Fruit fly (Drosophila melanogaster) whole organism, embryonic: ENCODE measurements around the gene PlexA.

ENCODE experiments used
- Atf6 ChIP-seq: fragments of 200-800 bp; sonication (Bioruptor generic); IDR thresholded peaks from 2 replicates; pipeline ENCODE4 v1.3.6; 2022; ENCODE audit warnings: missing biosample characterization, missing genetic modification characterization
- B-H2 ChIP-seq: fragments of 200-800 bp; sonication (Bioruptor generic); optimal IDR thresholded peaks from 2 replicates; lab custom pipeline; 2018; ENCODE audit warnings: missing biosample characterization, mild to moderate bottlenecking, missing genetic modification characterization
- Bgb ChIP-seq: fragments of 200-800 bp; sonication (Bioruptor generic); IDR thresholded peaks from 2 replicates; pipeline ENCODE4 v1.3.6; 2022; ENCODE audit warnings: missing biosample characterization, missing genetic modification characterization; ENCODE audit not compliant: partially characterized antibody
- CG10321 ChIP-seq: fragments of 200-800 bp; sonication (Bioruptor generic); IDR thresholded peaks from 2 replicates; pipeline ENCODE4 v1.3.6; 2022; ENCODE audit warnings: missing biosample characterization, missing genetic modification characterization
- CG11696 ChIP-seq: fragments of 200-800 bp; sonication (Bioruptor generic); IDR thresholded peaks from 2 replicates; pipeline ENCODE4 v1.3.6; 2022; ENCODE audit warnings: missing biosample characterization, missing genetic modification characterization
- CG12236 ChIP-seq: fragments of 200-800 bp; sonication (Bioruptor generic); optimal IDR thresholded peaks from 2 replicates; lab custom pipeline; 2016; ENCODE audit warnings: missing biosample characterization, missing genetic modification characterization
- CG12299 ChIP-seq: fragments of 200-800 bp; sonication (Bioruptor generic); optimal IDR thresholded peaks from 2 replicates; lab custom pipeline; 2018; ENCODE audit warnings: missing biosample characterization, mild to moderate bottlenecking, missing genetic modification characterization
- CG1233 ChIP-seq: fragments of 200-800 bp; sonication (Bioruptor generic); optimal IDR thresholded peaks from 4 replicates; lab custom pipeline; 2018; ENCODE audit warnings: missing biosample characterization, mild to moderate bottlenecking, missing genetic modification characterization
- CG1603 ChIP-seq: fragments of 200-800 bp; sonication (Bioruptor generic); optimal IDR thresholded peaks from 2 replicates; lab custom pipeline; 2019; ENCODE audit warnings: missing biosample characterization, mild to moderate bottlenecking, missing genetic modification characterization, moderate library complexity
- CG1647 ChIP-seq: fragments of 200-800 bp; sonication (Bioruptor generic); optimal IDR thresholded peaks from 3 replicates; lab custom pipeline; 2016; ENCODE audit warnings: missing biosample characterization, missing genetic modification characterization
- CG16863 ChIP-seq: fragments of 200-800 bp; sonication (Bioruptor generic); optimal IDR thresholded peaks from 3 replicates; lab custom pipeline; 2016; ENCODE audit warnings: missing biosample characterization, missing genetic modification characterization
- CG17385 ChIP-seq: fragments of 200-800 bp; sonication (Bioruptor generic); optimal IDR thresholded peaks from 3 replicates; lab custom pipeline; 2018; ENCODE audit warnings: missing biosample characterization, mild to moderate bottlenecking, missing genetic modification characterization
- CG17912 ChIP-seq: fragments of 200-800 bp; sonication (Bioruptor generic); optimal IDR thresholded peaks from 2 replicates; lab custom pipeline; 2018; ENCODE audit warnings: missing biosample characterization, mild to moderate bottlenecking, missing genetic modification characterization
- CG1832 ChIP-seq: fragments of 200-800 bp; sonication (Bioruptor generic); optimal IDR thresholded peaks from 2 replicates; lab custom pipeline; 2017; ENCODE audit warnings: missing biosample characterization, mild to moderate bottlenecking, missing genetic modification characterization, inconsistent platforms
- CG2199 ChIP-seq: fragments of 200-800 bp; sonication (Bioruptor generic); IDR thresholded peaks from 3 replicates; pipeline ENCODE4 v1.3.6; 2022; ENCODE audit warnings: missing biosample characterization, missing genetic modification characterization
- CG2712 ChIP-seq: fragments of 200-800 bp; optimal IDR thresholded peaks from 3 replicates; lab custom pipeline; 2019; ENCODE audit warnings: missing biosample characterization, mild to moderate bottlenecking, missing genetic modification characterization, moderate library complexity
- CG31441 ChIP-seq: fragments of 200-800 bp; sonication (Bioruptor generic); IDR thresholded peaks from 2 replicates; pipeline ENCODE4 v1.3.6; 2022; ENCODE audit warnings: missing biosample characterization, missing genetic modification characterization
- CG32532 ChIP-seq: fragments of 200-800 bp; sonication (Bioruptor generic); IDR thresholded peaks from 2 replicates; pipeline ENCODE4 v1.3.6; 2022; ENCODE audit warnings: missing biosample characterization, missing genetic modification characterization
- CG33557 ChIP-seq: fragments of 200-800 bp; sonication (Bioruptor generic); optimal IDR thresholded peaks from 2 replicates; lab custom pipeline; 2019; ENCODE audit warnings: missing biosample characterization, mild to moderate bottlenecking, missing genetic modification characterization, moderate library complexity
- CG4360 ChIP-seq: fragments of 200-800 bp; sonication (Bioruptor generic); IDR thresholded peaks from 2 replicates; pipeline ENCODE4 v1.3.6; 2022; ENCODE audit warnings: missing biosample characterization, missing genetic modification characterization
- CG5180 ChIP-seq: fragments of 200-800 bp; sonication (Bioruptor generic); optimal IDR thresholded peaks from 3 replicates; lab custom pipeline; 2017; ENCODE audit warnings: missing biosample characterization, missing genetic modification characterization, mild to moderate bottlenecking, moderate library complexity, missing genetic modification reagents
- CG7271 ChIP-seq: fragments of 200-800 bp; sonication (Bioruptor generic); optimal IDR thresholded peaks from 2 replicates; lab custom pipeline; 2018; ENCODE audit warnings: missing biosample characterization, mild to moderate bottlenecking, missing genetic modification characterization, moderate library complexity
- CG7963 ChIP-seq: fragments of 200-800 bp; sonication (Bioruptor generic); IDR thresholded peaks from 3 replicates; pipeline ENCODE4 v1.3.6; 2022; ENCODE audit warnings: missing biosample characterization, missing genetic modification characterization; ENCODE audit not compliant: partially characterized antibody
- CG8924 ChIP-seq: fragments of 200-800 bp; optimal IDR thresholded peaks from 3 replicates; lab custom pipeline; 2019; ENCODE audit warnings: missing biosample characterization, mild to moderate bottlenecking, missing genetic modification characterization, moderate library complexity
- CG9817 ChIP-seq: fragments of 200-800 bp; sonication (Bioruptor generic); optimal IDR thresholded peaks from 2 replicates; lab custom pipeline; 2018; ENCODE audit warnings: missing biosample characterization, mild to moderate bottlenecking, missing genetic modification characterization, moderate library complexity
- CoRest ChIP-seq: fragments of 200-800 bp; sonication (Bioruptor generic); optimal IDR thresholded peaks from 3 replicates; lab custom pipeline; 2018; ENCODE audit warnings: missing biosample characterization, mild to moderate bottlenecking, missing genetic modification characterization, moderate library complexity
- D19A ChIP-seq: fragments of 200-800 bp; optimal IDR thresholded peaks from 3 replicates; lab custom pipeline; 2019; ENCODE audit warnings: missing biosample characterization, mild to moderate bottlenecking, missing genetic modification characterization, moderate library complexity
- Dll ChIP-seq: fragments of 200-800 bp; sonication (Bioruptor generic); IDR thresholded peaks from 4 replicates; pipeline ENCODE4 v1.3.6; 2022; ENCODE audit warnings: missing biosample characterization, missing genetic modification characterization; ENCODE audit not compliant: partially characterized antibody
- HmgZ ChIP-seq: fragments of 200-800 bp; sonication (Bioruptor generic); optimal IDR thresholded peaks from 2 replicates; lab custom pipeline; 2018; ENCODE audit warnings: missing biosample characterization, mild to moderate bottlenecking, missing genetic modification characterization
- MBD-R2 ChIP-seq: fragments of 200-800 bp; sonication (Bioruptor generic); IDR thresholded peaks from 2 replicates; pipeline ENCODE4 v1.3.6; 2022; ENCODE audit warnings: missing biosample characterization, missing genetic modification characterization
- Nf-YC ChIP-seq: fragments of 200-800 bp; optimal IDR thresholded peaks from 3 replicates; lab custom pipeline; 2019; ENCODE audit warnings: missing biosample characterization, mild to moderate bottlenecking, missing genetic modification characterization, moderate library complexity
- Pdp1 ChIP-seq, 2 experiments: fragments of 200-800 bp; sonication (Bioruptor generic); optimal IDR thresholded peaks; 3 replicates each; lab custom pipeline; 2016; ENCODE audit warnings: missing biosample characterization in 2 of 2, missing genetic modification characterization in 2 of 2, mild to moderate bottlenecking in 1 of 2, moderate library complexity in 1 of 2
- Side ChIP-seq: fragments of 200-800 bp; sonication (Bioruptor generic); optimal IDR thresholded peaks from 2 replicates; lab custom pipeline; 2016; ENCODE audit warnings: missing biosample characterization, missing genetic modification characterization
- Sry-δ ChIP-seq: fragments of 200-800 bp; sonication (Bioruptor generic); optimal IDR thresholded peaks from 2 replicates; lab custom pipeline; 2016; ENCODE audit warnings: missing biosample characterization, missing genetic modification characterization
- Trl ChIP-seq, 3 experiments: fragments of >200 bp in 2 of 3; fragments of 200-800 bp in 1 of 3; sonication (Bioruptor generic) in 1 of 3; optimal IDR thresholded peaks; 2 replicates in 1 of 3; 3 replicates in 2 of 3; lab custom pipeline; 2016 to 2017; ENCODE audit warnings: missing biosample characterization in 1 of 3, missing genetic modification characterization in 1 of 3
- amos ChIP-seq: fragments of 200-800 bp; sonication (Bioruptor generic); IDR thresholded peaks from 2 replicates; pipeline ENCODE4 v1.3.6; 2022; ENCODE audit warnings: missing biosample characterization, missing genetic modification characterization; ENCODE audit not compliant: partially characterized antibody
- cad ChIP-seq: fragments of >200 bp; optimal IDR thresholded peaks from 2 replicates; lab custom pipeline; 2017; ENCODE audit warnings: missing biosample characterization, missing genetic modification characterization
- chif ChIP-seq, 2 experiments: fragments of 200-800 bp; sonication (Bioruptor generic); optimal IDR thresholded peaks; 3 replicates each; lab custom pipeline; 2016; ENCODE audit warnings: missing biosample characterization in 2 of 2, missing genetic modification characterization in 2 of 2
- dmrt11E ChIP-seq: fragments of 200-800 bp; sonication (Bioruptor generic); optimal IDR thresholded peaks from 3 replicates; lab custom pipeline; 2018; ENCODE audit warnings: missing biosample characterization, mild to moderate bottlenecking, missing genetic modification characterization, moderate library complexity
- ewg ChIP-seq: fragments of 200-800 bp; sonication (Bioruptor generic); optimal IDR thresholded peaks from 3 replicates; lab custom pipeline; 2017; ENCODE audit warnings: mild to moderate bottlenecking, missing biosample characterization, missing genetic modification reagents, missing genetic modification characterization
- jing ChIP-seq: fragments of 200-800 bp; sonication (Bioruptor generic); optimal IDR thresholded peaks from 2 replicates; lab custom pipeline; 2018; ENCODE audit warnings: missing biosample characterization, mild to moderate bottlenecking, missing genetic modification characterization
- maf-S ChIP-seq: fragments of 200-800 bp; sonication (Bioruptor generic); optimal IDR thresholded peaks from 2 replicates; lab custom pipeline; 2016; ENCODE audit warnings: missing biosample characterization, missing genetic modification characterization
- mld ChIP-seq: fragments of 200-800 bp; sonication (Bioruptor generic); IDR thresholded peaks from 3 replicates; pipeline ENCODE4 v1.3.6; 2022; ENCODE audit warnings: missing biosample characterization, missing genetic modification characterization; ENCODE audit not compliant: partially characterized antibody
- pum ChIP-seq: fragments of 200-800 bp; sonication (Bioruptor generic); optimal IDR thresholded peaks from 2 replicates; lab custom pipeline; 2016; ENCODE audit warnings: missing biosample characterization, missing genetic modification characterization
- sens ChIP-seq: fragments of 200-800 bp; sonication (Bioruptor generic); peaks from one replicate; lab custom pipeline; 2016; ENCODE audit warnings: missing biosample characterization, missing genetic modification characterization
- tll ChIP-seq, 2 experiments: fragments of 200-800 bp in 1 of 2; fragments of >200 bp in 1 of 2; sonication (Bioruptor generic) in 1 of 2; optimal IDR thresholded peaks; 2 replicates each; lab custom pipeline; 2017 to 2019; ENCODE audit warnings: missing biosample characterization in 2 of 2, missing genetic modification characterization in 2 of 2, mild to moderate bottlenecking in 1 of 2, moderate library complexity in 1 of 2
- twi ChIP-seq: fragments of 200-800 bp; optimal IDR thresholded peaks from 2 replicates; lab custom pipeline; 2019; ENCODE audit warnings: missing biosample characterization, mild to moderate bottlenecking, missing genetic modification characterization, moderate library complexity

Gene PlexA

DNA sequence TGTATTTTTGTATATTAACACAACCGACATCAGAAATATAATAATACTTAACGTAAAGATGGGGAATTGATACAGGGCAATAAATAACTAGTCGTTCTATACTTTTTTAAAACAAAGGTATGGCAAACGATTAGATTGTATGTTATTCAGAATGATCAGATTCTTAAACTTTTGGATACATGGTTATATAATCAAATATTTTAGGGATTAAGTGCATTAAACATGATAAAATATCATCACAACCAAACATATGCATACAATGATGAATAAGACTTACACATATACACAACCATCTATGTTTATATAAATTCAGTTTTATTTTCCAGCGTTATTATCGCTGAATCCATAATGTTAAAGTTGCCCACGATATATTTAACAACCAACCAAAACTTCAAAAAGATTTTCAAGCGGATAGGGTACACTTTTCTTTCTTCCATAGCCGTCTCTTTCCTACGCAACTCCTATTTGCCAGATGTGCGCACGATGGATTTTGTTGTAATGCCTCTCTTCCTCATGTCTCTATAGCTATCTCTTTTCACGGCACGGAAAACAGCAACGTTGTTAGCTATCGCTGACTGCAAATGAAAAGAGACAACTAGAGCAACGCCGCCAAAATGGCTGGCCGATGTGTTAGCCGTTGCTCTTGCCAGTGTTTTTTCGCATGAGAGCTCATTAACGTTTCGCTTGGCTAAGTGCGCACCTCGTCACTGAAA is 37.7 kb downstream of the PlexA start, which contains the start of gene toy (continued):
- TF ChIP-seq tll (GFP tag; optimal IDR thresholded peaks at IDR 0.05; lab: Kevin White, UChicago) (peak in 1 of 2 experiments; percentile 76), CG32532 (no peak), twi (tag; lab: Kevin White, UChicago) (peak; percentile 43), CG8924 (peak; percentile 67), Atf6 (GFP tag; lab: Robert Waterston, UW) (no peak), Side (GFP tag; lab: Kevin White, UChicago) (no peak), CoRest (tag; lab: Kevin White, UChicago) (peak; percentile 83), cad (GFP tag; lab: Kevin White, UChicago) (peak; percentile 50), CG17912 (GFP tag; lab: Kevin White, UChicago) (peak; percentile 64), amos (GFP tag; lab: Robert Waterston, UW) (0 out of 2 replicates have a peak, but pooled peaks have one; percentile 22), CG1603 (tag; lab: Kevin White, UChicago) (peak; percentile 17), HmgZ (peak; percentile 41), CG11696 (no peak), CG1832 (GFP tag; lab: Kevin White, UChicago) (peak; percentile 95), CG2199 (GFP tag; lab: Robert Waterston, UW) (peak; percentile 97), CG1233 (GFP tag; lab: Kevin White, UChicago) (no peak), CG2712 (tag; lab: Kevin White, UChicago) (no peak), jing (GFP tag; lab: Kevin White, UChicago) (peak; percentile 80), CG7271 (tag; lab: Kevin White, UChicago) (peak; percentile 6), CG17385 (peak; percentile 50), D19A (tag; lab: Kevin White, UChicago) (peak; percentile 61), CG10321 (GFP tag; lab: Robert Waterston, UW) (peak; percentile 100), CG9817 (tag; lab: Kevin White, UChicago) (no peak), CG7963 (GFP tag; lab: Robert Waterston, UW) (0 out of 3 replicates have a peak, but pooled peaks have one; percentile 36), CG33557 (GFP tag; lab: Kevin White, UChicago) (no peak), B-H2 (GFP tag; lab: Kevin White, UChicago) (peak; percentile 20), Nf-YC (tag; lab: Kevin White, UChicago) (peak; percentile 100), ewg (GFP tag; lab: Kevin White, UChicago) (peak; percentile 82), Trl (optimal IDR thresholded peaks at IDR 0.05; lab: Kevin White, UChicago) (peak in 1 of 2 experiments; percentile 5), Trl (GFP tag; optimal IDR thresholded peaks at IDR 0.05; lab: Kevin White, UChicago) (no peak), sens (GFP tag; lab: Kevin White, UChicago) (peak; percentile 73), Bgb (GFP tag; lab: Robert Waterston, UW) (0 out of 2 replicates have a peak, but pooled peaks have one; percentile 51), CG4360 (GFP tag; lab: Robert Waterston, UW) (peak; percentile 100), Pdp1 (GFP tag; optimal IDR thresholded peaks at IDR 0.05; lab: Kevin White, UChicago) (peak in 1 of 2 experiments; percentile 92), mld (GFP tag; lab: Robert Waterston, UW) (0 out of 3 replicates have a peak, but pooled peaks have one; percentile 27)

DNA sequence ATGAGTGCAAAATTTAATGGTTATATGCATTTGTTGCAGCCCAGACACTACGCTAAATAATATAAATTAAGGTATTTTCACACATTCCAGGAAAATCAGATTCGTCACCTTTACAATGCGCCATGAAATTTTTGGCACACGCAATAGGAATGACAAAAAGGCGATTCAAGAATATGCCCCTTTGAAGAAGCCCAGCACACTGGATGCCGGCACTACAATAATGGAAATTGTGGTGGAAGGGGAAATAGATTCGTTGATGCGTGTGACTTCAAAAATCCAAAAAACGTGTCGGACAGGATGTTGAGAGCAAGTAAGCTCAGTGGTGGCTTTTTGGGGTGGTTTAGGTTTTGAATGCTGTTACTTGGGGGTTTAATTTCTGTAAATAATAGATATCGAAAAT is 38.5 kb downstream of the PlexA start:
- TF ChIP-seq MBD-R2 (GFP tag; lab: Robert Waterston, UW) (no peak), CG12236 (GFP tag; lab: Kevin White, UChicago) (no peak), CG1647 (GFP tag; lab: Kevin White, UChicago) (no peak), CG5180 (GFP tag; lab: Kevin White, UChicago) (no peak), CG16863 (GFP tag; lab: Kevin White, UChicago) (no peak), dmrt11E (no peak), CG4360 (GFP tag; lab: Robert Waterston, UW) (no peak), chif (GFP tag; optimal IDR thresholded peaks at IDR 0.05; lab: Kevin White, UChicago) (no peak), CG31441 (GFP tag; lab: Robert Waterston, UW) (no peak), Dll (GFP tag; lab: Robert Waterston, UW) (no peak), Nf-YC (tag; lab: Kevin White, UChicago) (peak; percentile 23), pum (GFP tag; lab: Kevin White, UChicago) (no peak), sens (GFP tag; lab: Kevin White, UChicago) (no peak), CG12299 (tag; lab: Kevin White, UChicago) (no peak), Sry-δ (GFP tag; lab: Kevin White, UChicago) (no peak), CG33557 (GFP tag; lab: Kevin White, UChicago) (no peak), maf-S (GFP tag; lab: Kevin White, UChicago) (no peak)
